Fruit fly (Drosophila melanogaster) whole organism, embryonic: Measurements from ENCODE around the gene dlp.
A peak's percentile ranks its signal among the peaks of the same experiment; 100 is the strongest.

ENCODE experiments used
- ATbp ChIP-seq: fragments of 200-800 bp; sonication (Bioruptor generic); optimal IDR thresholded peaks from 2 replicates; lab custom pipeline; 2017; ENCODE audit warnings: missing biosample characterization, mild to moderate bottlenecking, missing genetic modification characterization, missing genetic modification reagents
- Ada2b ChIP-seq: fragments of 200-800 bp; sonication (Bioruptor generic); IDR thresholded peaks from 2 replicates; pipeline ENCODE4 v1.3.6; 2022; ENCODE audit warnings: missing biosample characterization, missing genetic modification characterization
- Atf-2 ChIP-seq: fragments of 200-800 bp; sonication (Bioruptor generic); optimal IDR thresholded peaks from 2 replicates; lab custom pipeline; 2016; ENCODE audit warnings: missing biosample characterization, missing genetic modification characterization
- Bgb ChIP-seq: fragments of 200-800 bp; sonication (Bioruptor generic); IDR thresholded peaks from 2 replicates; pipeline ENCODE4 v1.3.6; 2022; ENCODE audit warnings: missing biosample characterization, missing genetic modification characterization; ENCODE audit not compliant: partially characterized antibody
- CG1024 ChIP-seq: fragments of 200-800 bp; sonication (Bioruptor generic); IDR thresholded peaks from 2 replicates; pipeline ENCODE4 v1.3.6; 2022; ENCODE audit warnings: missing biosample characterization, missing genetic modification characterization
- CG13296 ChIP-seq: fragments of 200-800 bp; sonication (Bioruptor generic); optimal IDR thresholded peaks from 3 replicates; lab custom pipeline; 2018; ENCODE audit warnings: missing biosample characterization, mild to moderate bottlenecking, missing genetic modification characterization
- CG14441 ChIP-seq: fragments of 200-800 bp; sonication (Bioruptor generic); IDR thresholded peaks from 2 replicates; pipeline ENCODE4 v1.3.6; 2022; ENCODE audit warnings: missing biosample characterization, missing genetic modification characterization
- CG15514 ChIP-seq: fragments of 200-800 bp; sonication (Bioruptor generic); optimal IDR thresholded peaks from 3 replicates; lab custom pipeline; 2017; ENCODE audit warnings: missing biosample characterization, missing genetic modification characterization, mild to moderate bottlenecking, moderate library complexity, missing genetic modification reagents
- CG30403 ChIP-seq: fragments of 200-800 bp; sonication (Bioruptor generic); optimal IDR thresholded peaks from 3 replicates; lab custom pipeline; 2016; ENCODE audit warnings: missing biosample characterization, missing genetic modification characterization
- CG3163 ChIP-seq: fragments of 200-800 bp; sonication (Bioruptor generic); optimal IDR thresholded peaks from 3 replicates; lab custom pipeline; 2016; ENCODE audit warnings: missing biosample characterization, missing genetic modification characterization
- CG3407 ChIP-seq: fragments of 200-800 bp; sonication (Bioruptor generic); optimal IDR thresholded peaks from 2 replicates; lab custom pipeline; 2018; ENCODE audit warnings: missing biosample characterization, mild to moderate bottlenecking, missing genetic modification characterization
- CG4424 ChIP-seq: fragments of 200-800 bp; sonication (Bioruptor generic); optimal IDR thresholded peaks from 3 replicates; lab custom pipeline; 2016; ENCODE audit warnings: missing biosample characterization, missing genetic modification characterization
- CG5180 ChIP-seq: fragments of 200-800 bp; sonication (Bioruptor generic); optimal IDR thresholded peaks from 3 replicates; lab custom pipeline; 2017; ENCODE audit warnings: missing biosample characterization, missing genetic modification characterization, mild to moderate bottlenecking, moderate library complexity, missing genetic modification reagents
- CG6254 ChIP-seq: fragments of 200-800 bp; sonication (Bioruptor generic); optimal IDR thresholded peaks from 3 replicates; lab custom pipeline; 2017; ENCODE audit warnings: mild to moderate bottlenecking, missing biosample characterization, missing genetic modification reagents, missing genetic modification characterization
- CG6689 ChIP-seq: fragments of 200-800 bp; sonication (Bioruptor generic); IDR thresholded peaks from 2 replicates; pipeline ENCODE4 v1.3.6; 2022; ENCODE audit warnings: missing biosample characterization, missing genetic modification characterization
- CG6791 ChIP-seq: fragments of 200-800 bp; sonication (Bioruptor generic); IDR thresholded peaks from 3 replicates; pipeline ENCODE4 v1.3.6; 2022; ENCODE audit warnings: missing biosample characterization, missing genetic modification characterization; ENCODE audit not compliant: partially characterized antibody
- CG8089 ChIP-seq: fragments of 200-800 bp; sonication (Bioruptor generic); optimal IDR thresholded peaks from 3 replicates; lab custom pipeline; 2016; ENCODE audit warnings: missing biosample characterization, missing genetic modification characterization
- CG8281 ChIP-seq: fragments of 200-800 bp; sonication (Bioruptor generic); optimal IDR thresholded peaks from 2 replicates; lab custom pipeline; 2018; ENCODE audit warnings: missing biosample characterization, mild to moderate bottlenecking, missing genetic modification characterization, moderate library complexity
- Dfd ChIP-seq, 2 experiments: fragments of >200 bp; optimal IDR thresholded peaks; 2 replicates each; lab custom pipeline; 2017; ENCODE audit warnings: missing biosample characterization in 2 of 2, missing genetic modification characterization in 2 of 2
- Dref ChIP-seq: fragments of 200-800 bp; sonication (Bioruptor generic); IDR thresholded peaks from 2 replicates; pipeline ENCODE4 v1.3.6; 2022; ENCODE audit warnings: missing biosample characterization, missing genetic modification characterization
- Fer3 ChIP-seq: fragments of 200-800 bp; sonication (Bioruptor generic); optimal IDR thresholded peaks from 2 replicates; lab custom pipeline; 2018; ENCODE audit warnings: missing biosample characterization, mild to moderate bottlenecking, missing genetic modification characterization, moderate library complexity
- Hand ChIP-seq: fragments of 200-800 bp; sonication (Bioruptor generic); optimal IDR thresholded peaks from 2 replicates; lab custom pipeline; 2017; ENCODE audit warnings: mild to moderate bottlenecking, missing biosample characterization, missing genetic modification reagents, missing genetic modification characterization
- Hr78 ChIP-seq, 2 experiments: fragments of 200-800 bp in 1 of 2; fragments of >200 bp in 1 of 2; sonication (Bioruptor generic) in 1 of 2; optimal IDR thresholded peaks; 2 replicates each; lab custom pipeline; 2017 to 2019; ENCODE audit warnings: missing biosample characterization in 2 of 2, missing genetic modification characterization in 2 of 2, mild to moderate bottlenecking in 1 of 2, moderate library complexity in 1 of 2
- Meics ChIP-seq: fragments of 200-800 bp; sonication (Bioruptor generic); optimal IDR thresholded peaks from 2 replicates; lab custom pipeline; 2017; ENCODE audit warnings: missing biosample characterization, mild to moderate bottlenecking, missing genetic modification characterization
- Six4 ChIP-seq: fragments of 200-800 bp; sonication (Bioruptor generic); optimal IDR thresholded peaks from 2 replicates; lab custom pipeline; 2016; ENCODE audit warnings: missing biosample characterization, missing genetic modification characterization
- Sox100B ChIP-seq: fragments of 200-800 bp; sonication (Bioruptor generic); optimal IDR thresholded peaks from 3 replicates; lab custom pipeline; 2018; ENCODE audit warnings: missing biosample characterization, mild to moderate bottlenecking, missing genetic modification characterization
- Sry-β ChIP-seq: fragments of 200-800 bp; sonication (Bioruptor generic); optimal IDR thresholded peaks from 2 replicates; lab custom pipeline; 2018; ENCODE audit warnings: missing biosample characterization, mild to moderate bottlenecking, missing genetic modification characterization, moderate library complexity
- Ssrp ChIP-seq: fragments of 200-800 bp; sonication (Bioruptor generic); optimal IDR thresholded peaks from 2 replicates; lab custom pipeline; 2018; ENCODE audit warnings: missing biosample characterization, mild to moderate bottlenecking, missing genetic modification characterization, moderate library complexity
- abd-A ChIP-seq: fragments of 200-800 bp; sonication (Bioruptor generic); optimal IDR thresholded peaks from 3 replicates; lab custom pipeline; 2019; ENCODE audit warnings: missing biosample characterization, mild to moderate bottlenecking, missing genetic modification characterization, moderate library complexity
- ac ChIP-seq: fragments of 200-800 bp; sonication (Bioruptor generic); optimal IDR thresholded peaks from 3 replicates; lab custom pipeline; 2017; ENCODE audit warnings: missing biosample characterization, mild to moderate bottlenecking, missing genetic modification characterization
- al ChIP-seq: fragments of 200-800 bp; sonication (Bioruptor generic); IDR thresholded peaks from 2 replicates; pipeline ENCODE4 v1.3.6; 2022; ENCODE audit warnings: missing biosample characterization, missing genetic modification characterization
- chif ChIP-seq, 2 experiments: fragments of 200-800 bp; sonication (Bioruptor generic); optimal IDR thresholded peaks; 3 replicates each; lab custom pipeline; 2016; ENCODE audit warnings: missing biosample characterization in 2 of 2, missing genetic modification characterization in 2 of 2
- ci ChIP-seq: fragments of 200-800 bp; sonication (Bioruptor generic); IDR thresholded peaks from 3 replicates; pipeline ENCODE4 v1.3.6; 2022; ENCODE audit warnings: missing biosample characterization, missing genetic modification characterization
- danr ChIP-seq: fragments of 200-800 bp; sonication (Bioruptor generic); IDR thresholded peaks from 2 replicates; pipeline ENCODE4 v1.3.6; 2022; ENCODE audit warnings: missing biosample characterization, missing genetic modification characterization
- eve ChIP-seq, 2 experiments: fragments of >200 bp; optimal IDR thresholded peaks; 2 replicates each; lab custom pipeline; 2017; ENCODE audit warnings: missing biosample characterization in 2 of 2, missing genetic modification characterization in 2 of 2
- kni ChIP-seq: fragments of 200-800 bp; sonication (Bioruptor generic); optimal IDR thresholded peaks from 3 replicates; lab custom pipeline; 2017; ENCODE audit warnings: mild to moderate bottlenecking, missing biosample characterization, missing genetic modification reagents, missing genetic modification characterization
- lilli ChIP-seq: fragments of 200-800 bp; sonication (Bioruptor generic); optimal IDR thresholded peaks from 3 replicates; lab custom pipeline; 2016; ENCODE audit warnings: missing biosample characterization, missing genetic modification characterization
- lov ChIP-seq, 2 experiments: fragments of 200-800 bp in 1 of 2; fragments of >200 bp in 1 of 2; sonication (Bioruptor generic) in 1 of 2; IDR thresholded peaks in 1 of 2; optimal IDR thresholded peaks in 1 of 2; 2 replicates in 1 of 2; 3 replicates in 1 of 2; pipeline versions ENCODE4 v1.3.6 to Lab custom; 2017 to 2022; ENCODE audit warnings: missing biosample characterization in 1 of 2, missing genetic modification characterization in 1 of 2
- mld ChIP-seq: fragments of 200-800 bp; sonication (Bioruptor generic); IDR thresholded peaks from 3 replicates; pipeline ENCODE4 v1.3.6; 2022; ENCODE audit warnings: missing biosample characterization, missing genetic modification characterization; ENCODE audit not compliant: partially characterized antibody
- nau ChIP-seq: fragments of 200-800 bp; sonication (Bioruptor generic); optimal IDR thresholded peaks from 3 replicates; lab custom pipeline; 2017; ENCODE audit warnings: missing biosample characterization, mild to moderate bottlenecking, missing genetic modification characterization, missing genetic modification reagents
- pb ChIP-seq: fragments of 200-800 bp; sonication (Bioruptor generic); optimal IDR thresholded peaks from 3 replicates; lab custom pipeline; 2016; ENCODE audit warnings: missing biosample characterization, missing genetic modification characterization
- pros ChIP-seq: fragments of 200-800 bp; sonication (Bioruptor generic); optimal IDR thresholded peaks from 3 replicates; lab custom pipeline; 2019; ENCODE audit warnings: missing biosample characterization, mild to moderate bottlenecking, missing genetic modification characterization, moderate library complexity
- ranshi ChIP-seq: fragments of 200-800 bp; sonication (Bioruptor generic); IDR thresholded peaks from 2 replicates; pipeline ENCODE4 v1.3.6; 2022; ENCODE audit warnings: missing biosample characterization, missing genetic modification characterization
- sima ChIP-seq: fragments of 200-800 bp; sonication (Bioruptor generic); optimal IDR thresholded peaks from 2 replicates; lab custom pipeline; 2016; ENCODE audit warnings: missing biosample characterization, missing genetic modification characterization
- slbo ChIP-seq: fragments of 200-800 bp; sonication (Bioruptor generic); IDR thresholded peaks from 2 replicates; pipeline ENCODE4 v1.3.6; 2022; ENCODE audit warnings: missing biosample characterization, missing genetic modification characterization
- tio ChIP-seq: fragments of 200-800 bp; sonication (Bioruptor generic); optimal IDR thresholded peaks from 2 replicates; lab custom pipeline; 2017; ENCODE audit warnings: missing biosample characterization, missing genetic modification characterization, inconsistent platforms
- tll ChIP-seq, 2 experiments: fragments of 200-800 bp in 1 of 2; fragments of >200 bp in 1 of 2; sonication (Bioruptor generic) in 1 of 2; optimal IDR thresholded peaks; 2 replicates each; lab custom pipeline; 2017 to 2019; ENCODE audit warnings: missing biosample characterization in 2 of 2, missing genetic modification characterization in 2 of 2, mild to moderate bottlenecking in 1 of 2, moderate library complexity in 1 of 2
- trh ChIP-seq: fragments of 200-800 bp; sonication (Bioruptor generic); optimal IDR thresholded peaks from 2 replicates; lab custom pipeline; 2016; ENCODE audit warnings: missing biosample characterization, missing genetic modification characterization
- unpg ChIP-seq: fragments of 200-800 bp; sonication (Bioruptor generic); optimal IDR thresholded peaks from 3 replicates; lab custom pipeline; 2018; ENCODE audit warnings: missing biosample characterization, mild to moderate bottlenecking, missing genetic modification characterization, moderate library complexity

dlp gene

DNA sequence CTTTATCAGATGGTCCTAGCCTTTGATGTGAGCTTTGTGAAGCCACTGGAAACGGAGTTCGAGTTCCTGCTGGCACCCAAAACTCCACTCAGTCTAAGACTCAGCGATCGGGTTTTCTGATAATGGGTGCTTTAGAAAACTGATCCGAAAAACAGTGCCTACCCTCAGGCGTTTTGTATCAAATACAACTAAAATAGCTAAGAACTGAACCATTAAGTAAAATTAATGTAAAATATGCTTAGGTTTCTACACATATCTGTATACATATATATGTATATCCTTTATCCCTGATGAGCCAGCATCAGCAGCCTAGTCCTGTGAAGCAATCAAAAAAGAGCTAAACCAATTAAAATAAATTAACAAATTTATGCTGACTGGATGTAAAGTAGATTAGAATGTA lies 10.9 kb upstream of the dlp start (continued):
- TF ChIP-seq Dfd (GFP tag; optimal IDR thresholded peaks at IDR 0.05; lab: Kevin White, UChicago) = no peak
- no peak for TF ChIP-seq danr
- TF ChIP-seq eve (GFP tag; optimal IDR thresholded peaks at IDR 0.05; lab: Kevin White, UChicago) = no peak
- TF ChIP-seq Dref (GFP tag; lab: Robert Waterston, UW) = no peak
- no peak for TF ChIP-seq Atf-2 (GFP tag; lab: Kevin White, UChicago)
- TF ChIP-seq Hr78 (GFP tag; optimal IDR thresholded peaks at IDR 0.05; lab: Kevin White, UChicago) = no peak
- no peak for TF ChIP-seq CG4424
- no peak for TF ChIP-seq CG8281
- no peak for TF ChIP-seq CG8089
- no peak for TF ChIP-seq trh
- TF ChIP-seq mld (GFP tag; lab: Robert Waterston, UW) = no peak
- peak; percentile 47; the same call in 1 of the 2 replicates for TF ChIP-seq Bgb
- TF ChIP-seq CG6791 (GFP tag; lab: Robert Waterston, UW) = peak; percentile 67; the same call in 2 of the 3 replicates
- no peak for TF ChIP-seq ranshi (GFP tag; lab: Robert Waterston, UW)
- no peak for TF ChIP-seq pb (GFP tag; lab: Kevin White, UChicago)
- no peak for TF ChIP-seq chif (GFP tag; optimal IDR thresholded peaks at IDR 0.05; lab: Kevin White, UChicago)
- no peak for TF ChIP-seq ac (GFP tag; lab: Kevin White, UChicago)
- no peak for TF ChIP-seq sima (GFP tag; lab: Kevin White, UChicago)
- no peak for TF ChIP-seq tll (GFP tag; optimal IDR thresholded peaks at IDR 0.05; lab: Kevin White, UChicago)
- no peak for TF ChIP-seq CG3407 (GFP tag; lab: Kevin White, UChicago)
- TF ChIP-seq, all 482 proteins: peak for 20

DNA sequence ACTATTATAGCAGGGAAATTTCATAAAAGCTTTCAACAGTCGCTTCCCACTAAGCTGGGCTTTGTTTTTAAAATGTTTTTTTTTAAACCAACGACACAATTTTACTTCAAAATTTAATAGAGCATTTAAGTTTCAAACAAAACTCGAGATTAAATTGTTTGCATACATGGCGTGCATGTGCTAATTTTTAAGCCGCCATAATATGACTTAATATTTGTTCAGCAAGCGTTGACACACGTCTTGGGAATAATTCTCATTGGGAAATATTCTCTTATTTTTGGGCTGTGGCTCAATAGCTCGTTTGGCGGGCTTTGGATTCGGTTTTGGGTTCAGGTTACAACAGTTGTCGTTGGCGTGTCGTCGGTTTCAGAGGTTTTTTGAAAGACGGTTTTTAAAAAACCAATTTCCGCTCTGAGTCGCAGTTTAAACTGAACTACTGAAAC lies 9.9 kb upstream of the dlp start, which contains the start of gene CG9628:
CG9628 (plus strand) TSS at position 340 of the 443 bp plus-strand sequence.
- peak; percentile 40 for TF ChIP-seq lilli
- TF ChIP-seq CG1024 (GFP tag; lab: Robert Waterston, UW) = peak; percentile 49; the same call in 1 of the 2 replicates
- TF ChIP-seq CG3163 = peak; percentile 94
- TF ChIP-seq tio (GFP tag; lab: Kevin White, UChicago) = no peak
- peak; percentile 53 for TF ChIP-seq Meics
- TF ChIP-seq Six4 (GFP tag; lab: Kevin White, UChicago) = peak; percentile 22
- TF ChIP-seq slbo (GFP tag; lab: Robert Waterston, UW) = peak; percentile 60
- TF ChIP-seq unpg (GFP tag; lab: Kevin White, UChicago) = peak; percentile 4
- no peak for TF ChIP-seq lov (optimal IDR thresholded peaks at IDR 0.05; lab: Kevin White, UChicago)
- TF ChIP-seq lov (GFP tag; IDR thresholded peaks at IDR 0.05; lab: Robert Waterston, UW) = 0 out of 3 replicates have a peak, but pooled peaks have one; percentile 7
- peak; percentile 32; the same call in 1 of the 2 replicates for TF ChIP-seq CG6689
- no peak for TF ChIP-seq Sry-β
- TF ChIP-seq Ada2b (GFP tag; lab: Robert Waterston, UW) = peak; percentile 43
- peak; percentile 23 for TF ChIP-seq Sox100B (GFP tag; lab: Kevin White, UChicago)
- TF ChIP-seq Fer3 (tag; lab: Kevin White, UChicago) = peak; percentile 12
- peak; percentile 47 for TF ChIP-seq ATbp (GFP tag; lab: Kevin White, UChicago)
- peak; percentile 39; the same call in 1 of the 2 replicates for TF ChIP-seq al (GFP tag; lab: Robert Waterston, UW)
- TF ChIP-seq CG6254 (GFP tag; lab: Kevin White, UChicago) = peak; percentile 16
- TF ChIP-seq abd-A (tag; lab: Kevin White, UChicago) = peak; percentile 24
- TF ChIP-seq kni (GFP tag; lab: Kevin White, UChicago) = peak; percentile 57
- TF ChIP-seq ci = peak; percentile 43; the same call in 1 of the 3 replicates
- no peak for TF ChIP-seq Hand
- peak; percentile 70 for TF ChIP-seq CG14441 (GFP tag; lab: Robert Waterston, UW)
- TF ChIP-seq CG15514 = peak; percentile 43
- TF ChIP-seq trh = no peak
- no peak for TF ChIP-seq Ssrp (tag; lab: Kevin White, UChicago)
- peak; percentile 3 for TF ChIP-seq pros (GFP tag; lab: Kevin White, UChicago)
- no peak for TF ChIP-seq CG30403
- peak; percentile 57 for TF ChIP-seq CG13296 (GFP tag; lab: Kevin White, UChicago)
- TF ChIP-seq CG5180 = peak; percentile 12
- peak; percentile 46 for TF ChIP-seq nau
